Fruit fly (Drosophila melanogaster) whole organism, adult: ENCODE measurements around the gene neb.

Experiments used
- CG11617 ChIP-seq: fragments of 200-800 bp; sonication (Bioruptor generic); optimal IDR thresholded peaks from 2 replicates; lab custom pipeline; 2017; ENCODE audit warnings: mild to moderate bottlenecking, missing biosample characterization, missing genetic modification reagents, missing genetic modification characterization
- CG33017 ChIP-seq: fragments of 200-800 bp; sonication (Bioruptor generic); optimal IDR thresholded peaks from 2 replicates; lab custom pipeline; 2018; ENCODE audit warnings: missing biosample characterization, mild to moderate bottlenecking, missing genetic modification characterization, moderate library complexity
- CG5204 ChIP-seq: fragments of 200-800 bp; sonication (Bioruptor generic); optimal IDR thresholded peaks from 2 replicates; lab custom pipeline; 2016; ENCODE audit warnings: missing biosample characterization, missing genetic modification characterization
- Hr96 ChIP-seq: fragments of 200-800 bp; sonication (Bioruptor generic); optimal IDR thresholded peaks from 2 replicates; lab custom pipeline; 2016; ENCODE audit warnings: missing biosample characterization, missing genetic modification characterization
- bab1 ChIP-seq: fragments of 200-800 bp; sonication (Bioruptor generic); optimal IDR thresholded peaks from 3 replicates; lab custom pipeline; 2019; ENCODE audit warnings: missing biosample characterization, mild to moderate bottlenecking, missing genetic modification characterization, moderate library complexity
- cnc ChIP-seq, 2 experiments: fragments of >200 bp; optimal IDR thresholded peaks; 2 replicates each; lab custom pipeline; 2017
- kay ChIP-seq: fragments of 200-800 bp; sonication (Bioruptor generic); peaks from one replicate; lab custom pipeline; 2016; ENCODE audit warnings: missing biosample characterization, missing genetic modification characterization, borderline replicate concordance
- ovo ChIP-seq: fragments of 200-800 bp; sonication (Bioruptor generic); optimal IDR thresholded peaks from 2 replicates; lab custom pipeline; 2016; ENCODE audit warnings: missing biosample characterization, missing genetic modification characterization
- pad ChIP-seq: fragments of 200-800 bp; sonication (Bioruptor generic); optimal IDR thresholded peaks from 3 replicates; lab custom pipeline; 2017; ENCODE audit warnings: missing biosample characterization, missing genetic modification characterization, mild to moderate bottlenecking, moderate library complexity, missing genetic modification reagents
- tj ChIP-seq: fragments of 200-800 bp; sonication (Bioruptor generic); optimal IDR thresholded peaks from 3 replicates; lab custom pipeline; 2017; ENCODE audit warnings: missing biosample characterization, mild to moderate bottlenecking, missing genetic modification characterization, moderate library complexity
- toe ChIP-seq: fragments of 200-800 bp; sonication (Bioruptor generic); optimal IDR thresholded peaks from 2 replicates; lab custom pipeline; 2016; ENCODE audit warnings: missing biosample characterization, missing genetic modification characterization

DNA sequence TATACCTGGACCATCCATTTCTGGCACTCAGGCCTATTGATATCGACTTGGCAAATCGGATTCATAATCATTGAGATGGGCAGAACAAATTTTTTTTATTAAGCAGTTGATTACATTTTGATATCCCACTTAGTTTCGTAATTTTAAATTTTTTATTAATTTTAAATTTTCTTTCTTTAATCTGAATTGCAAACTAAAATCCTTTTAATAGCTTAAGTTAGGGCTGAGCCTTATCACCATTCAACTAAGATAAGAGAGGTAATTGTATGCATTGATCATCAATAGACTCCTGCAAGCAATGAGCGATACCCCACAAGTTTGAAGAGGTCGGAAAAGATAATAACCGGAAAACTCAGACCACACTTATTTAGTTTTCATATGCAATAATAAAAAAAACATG is 28.5 kb downstream of the neb start, which contains the start of gene CG13970:
- TF ChIP-seq tj (GFP tag; lab: Kevin White, UChicago) (no peak), kay (GFP tag; lab: Kevin White, UChicago) (peak; percentile 70), Hr96 (GFP tag; lab: Kevin White, UChicago) (no peak), cnc (optimal IDR thresholded peaks at IDR 0.05; lab: Kevin White, UChicago) (no peak), CG11617 (GFP tag; lab: Kevin White, UChicago) (no peak), pad (GFP tag; lab: Kevin White, UChicago) (no peak), toe (GFP tag; lab: Kevin White, UChicago) (no peak), CG5204 (no peak), ovo (GFP tag; lab: Kevin White, UChicago) (no peak), CG33017 (no peak), bab1 (GFP tag; lab: Kevin White, UChicago) (no peak)
